Worm (Caenorhabditis elegans): Measurements from ENCODE around the gene Y54G2A.10.
"Not testable (repeated sequence)": the region's sequence is repeated elsewhere in the genome, so short reads cannot be mapped to it uniquely, and the experiment has no call there.

Gene Y54G2A.10

DNA sequence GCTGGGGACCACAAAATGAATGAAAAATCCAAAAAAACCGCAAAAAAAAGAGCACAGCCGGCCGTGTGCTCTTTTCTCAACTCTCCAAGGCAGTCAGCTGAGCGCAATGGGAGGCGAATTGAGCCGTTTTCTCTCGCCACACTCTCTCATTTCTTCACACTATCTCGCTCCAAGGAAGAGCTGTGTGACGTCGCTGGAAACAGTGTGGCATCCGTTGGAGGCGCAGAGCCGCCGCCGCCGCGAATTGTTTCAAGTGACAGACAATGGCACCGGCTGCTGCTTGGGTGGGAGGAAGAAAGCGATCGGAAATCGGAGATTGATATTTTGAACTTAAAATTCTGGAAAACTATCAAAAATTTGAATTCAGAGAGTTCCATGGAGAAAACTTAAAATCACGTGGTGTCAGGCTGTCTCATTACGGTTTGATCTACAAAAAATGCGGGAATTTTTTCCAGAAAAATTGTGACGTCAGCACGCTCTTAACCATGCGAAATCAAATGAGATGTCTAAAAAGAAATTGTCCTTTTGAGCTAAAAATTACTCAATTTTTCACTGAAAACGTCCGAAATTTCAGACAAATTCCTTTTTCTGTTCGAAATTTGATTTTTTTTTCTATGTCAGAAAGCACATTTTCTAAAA lies 23.4 kb upstream of the Y54G2A.10 start (continued):
- no peak for TF ChIP-seq elt-3 (tag; optimal IDR thresholded peaks at IDR 0.05)
- TF ChIP-seq tbx-2 (tag; optimal IDR thresholded peaks at IDR 0.05): peak; percentile 56
- no peak for TF ChIP-seq fkh-4 (tag; optimal IDR thresholded peaks at IDR 0.05; ENCODE audit: borderline replicate concordance)
- TF ChIP-seq dsc-1 (tag; optimal IDR thresholded peaks at IDR 0.05): peak; percentile 25
- TF ChIP-seq nhr-20 (tag; optimal IDR thresholded peaks at IDR 0.05): peak; percentile 51
- TF ChIP-seq rnt-1 (tag; optimal IDR thresholded peaks at IDR 0.05): peak; percentile 87
- TF ChIP-seq snu-23 (GFP tag; optimal IDR thresholded peaks at IDR 0.05): peak; percentile 64
- TF ChIP-seq ceh-82 (tag; optimal IDR thresholded peaks at IDR 0.05): peak in 1 of 3 experiments; percentile 42
- TF ChIP-seq lin-13 (GFP tag; optimal IDR thresholded peaks at IDR 0.05): no peak
- TF ChIP-seq irx-1 (tag; optimal IDR thresholded peaks at IDR 0.05): peak; percentile 25
- no peak for TF ChIP-seq C34B4.2 (tag; optimal IDR thresholded peaks at IDR 0.05)
- peak; percentile 36 for TF ChIP-seq mep-1 (tag; optimal IDR thresholded peaks at IDR 0.05)
- TF ChIP-seq lin-35 (GFP tag; optimal IDR thresholded peaks at IDR 0.05): peak; percentile 1 to 47
- no peak for TF ChIP-seq nhr-84 (tag; optimal IDR thresholded peaks at IDR 0.05)
- peak; percentile 27 for TF ChIP-seq unc-86 (tag; optimal IDR thresholded peaks at IDR 0.05)
- no peak for TF ChIP-seq nhr-12 (tag; optimal IDR thresholded peaks at IDR 0.05)
- TF ChIP-seq nhr-47 (tag; optimal IDR thresholded peaks at IDR 0.05): peak; percentile 64
- TF ChIP-seq ama-1 (optimal IDR thresholded peaks at IDR 0.05): peak; percentile 31
- TF ChIP-seq skn-1 (tag; optimal IDR thresholded peaks at IDR 0.05): no peak
- TF ChIP-seq mef-2 (tag; optimal IDR thresholded peaks at IDR 0.05): no peak
- TF ChIP-seq unc-30 (tag; optimal IDR thresholded peaks at IDR 0.05): no peak
- TF ChIP-seq ceh-8 (GFP tag; optimal IDR thresholded peaks at IDR 0.05): no peak

DNA sequence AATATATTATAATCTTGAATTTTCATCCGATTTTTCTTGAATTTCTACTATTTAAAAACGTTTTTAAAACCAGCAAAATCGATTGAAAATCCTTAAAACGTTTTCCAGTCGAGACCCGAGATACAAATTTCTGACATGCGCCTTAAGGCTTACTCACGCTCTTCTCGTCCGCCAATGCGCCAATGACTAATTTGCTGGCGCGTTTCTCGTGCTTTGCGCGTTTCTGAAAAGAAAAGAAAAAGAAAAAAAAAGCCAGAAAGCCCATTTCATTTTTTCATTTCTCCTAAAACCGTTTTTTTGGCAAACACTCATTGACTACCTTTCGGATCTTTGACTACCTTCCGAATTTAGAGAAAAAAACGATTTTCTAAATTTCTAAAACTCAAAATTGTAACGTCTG lies 22.8 kb upstream of the Y54G2A.10 start:
- TF ChIP-seq nhr-85 (tag) (peak; percentile 56), nhr-77 (tag; optimal IDR thresholded peaks at IDR 0.05) (no peak), nhr-20 (tag; optimal IDR thresholded peaks at IDR 0.05) (no peak)

DNA sequence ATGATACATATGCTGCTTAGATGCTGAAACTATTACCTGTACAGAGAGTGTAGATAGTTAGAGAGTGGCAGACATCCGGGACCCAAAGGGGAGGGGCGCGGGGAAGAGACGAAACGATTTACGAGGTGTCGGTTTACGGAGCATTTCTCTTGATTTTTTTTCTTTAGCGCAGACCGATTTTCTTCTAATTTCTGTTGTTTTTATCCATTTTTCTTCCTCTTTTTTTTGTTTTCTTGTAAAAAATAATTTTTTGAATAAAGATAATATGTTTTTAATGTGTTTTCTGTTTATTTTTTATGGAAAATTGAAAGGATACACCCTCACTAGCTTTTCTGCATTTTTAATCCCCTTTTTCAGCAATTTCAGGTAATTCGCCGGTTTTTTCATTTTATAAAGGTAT lies 21.6 kb upstream of the Y54G2A.10 start, which contains the start of gene Y54G2A.72:
Gene Y54G2A.72, plus strand, starts transcription at position 301 of the 400 bp plus-strand sequence.
- TF ChIP-seq lin-15B (tag; optimal IDR thresholded peaks at IDR 0.05); lin-35 (GFP tag; optimal IDR thresholded peaks at IDR 0.05); nhr-85 (tag): not testable (repeated sequence)

DNA sequence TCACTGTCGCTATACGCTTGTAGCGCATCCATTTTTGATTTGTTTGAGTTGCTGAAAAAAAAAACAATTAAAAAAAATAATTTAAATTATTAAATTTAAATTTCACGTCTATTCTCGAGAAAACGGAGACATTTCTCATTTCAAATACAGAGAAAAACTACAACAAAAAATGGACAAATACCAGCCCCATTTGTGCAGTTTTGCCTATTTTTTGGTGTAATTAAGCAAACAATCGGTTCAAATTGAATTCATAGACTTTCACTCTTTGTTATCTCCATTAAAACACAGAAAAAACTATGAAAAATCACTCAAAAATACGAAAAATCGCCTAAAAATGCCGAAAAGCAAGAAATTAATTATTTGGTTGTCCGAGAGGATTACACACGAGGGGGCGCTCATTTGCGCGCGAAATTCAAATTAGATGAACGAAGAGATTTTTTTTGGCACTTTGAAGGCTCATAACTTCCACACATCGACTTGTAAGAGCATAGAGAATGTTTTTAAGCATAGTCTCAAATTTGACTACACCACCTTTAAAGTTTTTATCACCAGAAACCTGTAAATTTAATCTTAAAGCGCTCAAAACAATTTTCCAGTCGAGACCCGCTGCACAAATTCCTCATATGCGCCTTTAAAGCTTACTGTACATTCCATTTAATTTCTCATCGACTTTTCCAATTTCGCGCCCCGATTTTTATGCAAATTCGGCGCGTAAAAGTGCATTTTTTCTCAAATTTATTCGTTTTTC lies 16.5 kb upstream of the Y54G2A.10 start, which contains the start of gene Y54G2A.12:
Gene Y54G2A.12, minus strand, starts transcription at position 51 of the 748 bp plus-strand sequence.
- no peak for TF ChIP-seq ces-1 (GFP tag; optimal IDR thresholded peaks at IDR 0.05)
- peak; percentile 39 to 41 for TF ChIP-seq efl-1 (optimal IDR thresholded peaks at IDR 0.05)
- TF ChIP-seq efl-1 (GFP tag; optimal IDR thresholded peaks at IDR 0.05 in 1 of 2): peak; percentile 44 to 55
- no peak for TF ChIP-seq F16B12.6 (tag; optimal IDR thresholded peaks at IDR 0.05)
- peak in 2 of 3 experiments; percentile 4 to 8 for TF ChIP-seq dpl-1 (GFP tag; optimal IDR thresholded peaks at IDR 0.05)
- TF ChIP-seq sox-4 (tag; optimal IDR thresholded peaks at IDR 0.05): no peak
- TF ChIP-seq mep-1 (tag; optimal IDR thresholded peaks at IDR 0.05): no peak
- TF ChIP-seq lir-3 (tag; optimal IDR thresholded peaks at IDR 0.05; ENCODE audit: poor library complexity): no peak
- TF ChIP-seq ztf-11 (tag; optimal IDR thresholded peaks at IDR 0.05): no peak
- no peak for TF ChIP-seq Y116A8C.19 (tag; optimal IDR thresholded peaks at IDR 0.05; ENCODE audit: borderline replicate concordance)
- no peak for TF ChIP-seq nhr-76 (tag; optimal IDR thresholded peaks at IDR 0.05)
